Worm (Caenorhabditis elegans): ENCODE results near the gene srw-33.

ce11 chrV:15444188-15444587, 7.1 kb downstream of the srw-33 start, which contains the start of gene T26H5.11:
- no peak for TF ChIP-seq snpc-4 (tag; optimal IDR thresholded peaks at IDR 0.05)
- TF ChIP-seq ztf-11 (tag; optimal IDR thresholded peaks at IDR 0.05), result no peak
- TF ChIP-seq nhr-6 (tag; optimal IDR thresholded peaks at IDR 0.05), result no peak
